Worm (Caenorhabditis elegans): ENCODE measurements around the gene B0280.11.

B0280.11 gene

ce11 chrIII:7178497-7178896 lies 40.4 kb upstream of the B0280.11 start:
- no peak for TF ChIP-seq elt-3 (tag; optimal IDR thresholded peaks at IDR 0.05)
- TF ChIP-seq nhr-43 (tag; optimal IDR thresholded peaks at IDR 0.05; ENCODE audit: poor library complexity, severe bottlenecking) = no peak
- no peak for TF ChIP-seq fos-1 (tag; optimal IDR thresholded peaks at IDR 0.05)
- TF ChIP-seq jun-1 (tag; optimal IDR thresholded peaks at IDR 0.05) = no peak
- TF ChIP-seq ceh-9 (tag; optimal IDR thresholded peaks at IDR 0.05) = no peak
- no peak for TF ChIP-seq nhr-67 (tag; optimal IDR thresholded peaks at IDR 0.05)
- TF ChIP-seq unc-62 (GFP tag; optimal IDR thresholded peaks at IDR 0.05) = no peak
- TF ChIP-seq egl-5 (tag; optimal IDR thresholded peaks at IDR 0.05) = no peak

- TF ChIP-seq fos-1 (tag; optimal IDR thresholded peaks at IDR 0.05) = no peak
- no peak for TF ChIP-seq ztf-4 (tag; optimal IDR thresholded peaks at IDR 0.05)
- TF ChIP-seq elt-2 (tag; optimal IDR thresholded peaks at IDR 0.05) = no peak
- TF ChIP-seq nfya-1 (tag; optimal IDR thresholded peaks at IDR 0.05; ENCODE audit: insufficient read depth) = no peak
- no peak for TF ChIP-seq pqm-1 (tag; optimal IDR thresholded peaks at IDR 0.05)
- TF ChIP-seq elt-3 (tag; optimal IDR thresholded peaks at IDR 0.05) = no peak
- no peak for TF ChIP-seq jun-1 (tag; optimal IDR thresholded peaks at IDR 0.05)
Measured at ce11 chrIII:7170090-7170489, 32.0 kb upstream of the B0280.11 start.

- TF ChIP-seq nhr-43 (tag; optimal IDR thresholded peaks at IDR 0.05; ENCODE audit: poor library complexity, severe bottlenecking) = no peak
- TF ChIP-seq ztf-11 (tag; optimal IDR thresholded peaks at IDR 0.05) = no peak
- no peak for TF ChIP-seq pqm-1 (tag; optimal IDR thresholded peaks at IDR 0.05)
- TF ChIP-seq egl-27 (tag; optimal IDR thresholded peaks at IDR 0.05) = no peak
Measured at ce11 chrIII:7167568-7167937, 29.5 kb upstream of the B0280.11 start, which contains the start of gene acs-4. acs-4 (plus strand) TSS chrIII:7167838.

ce11 chrIII:7166664-7167567 lies 28.8 kb upstream of the B0280.11 start:
- TF ChIP-seq pqm-1 (tag; optimal IDR thresholded peaks at IDR 0.05) = peak; percentile 65
- peak; percentile 23 for TF ChIP-seq fkh-10 (GFP tag; optimal IDR thresholded peaks at IDR 0.05)
- TF ChIP-seq zag-1 (tag; optimal IDR thresholded peaks at IDR 0.05) = no peak
- no peak for TF ChIP-seq tbx-2 (tag; optimal IDR thresholded peaks at IDR 0.05)
- no peak for TF ChIP-seq unc-62 (GFP tag; optimal IDR thresholded peaks at IDR 0.05)
- no peak for TF ChIP-seq fos-1 (tag; optimal IDR thresholded peaks at IDR 0.05)
- TF ChIP-seq lin-39 (tag; optimal IDR thresholded peaks at IDR 0.05) = peak; percentile 68
- no peak for TF ChIP-seq sea-2 (GFP tag; optimal IDR thresholded peaks at IDR 0.05)
- TF ChIP-seq skn-1 (tag; optimal IDR thresholded peaks at IDR 0.05) = no peak
- no peak for TF ChIP-seq lsy-12 (tag; optimal IDR thresholded peaks at IDR 0.05)
- peak; percentile 77 for TF ChIP-seq nfya-1 (tag; optimal IDR thresholded peaks at IDR 0.05; ENCODE audit: insufficient read depth)
- TF ChIP-seq elt-2 (tag; optimal IDR thresholded peaks at IDR 0.05) = peak; percentile 91
- TF ChIP-seq nhr-25 (tag; optimal IDR thresholded peaks at IDR 0.05) = no peak
- TF ChIP-seq daf-12 (tag; optimal IDR thresholded peaks at IDR 0.05) = no peak
- TF ChIP-seq mdl-1 (tag; optimal IDR thresholded peaks at IDR 0.05) = no peak
- no peak for TF ChIP-seq R02D3.7 (tag; optimal IDR thresholded peaks at IDR 0.05)
- TF ChIP-seq lin-15B (tag; optimal IDR thresholded peaks at IDR 0.05) = peak; percentile 74
- no peak for TF ChIP-seq ama-1 (optimal IDR thresholded peaks at IDR 0.05)
- TF ChIP-seq egl-27 (tag; optimal IDR thresholded peaks at IDR 0.05) = peak; percentile 54
- peak; percentile 51 for TF ChIP-seq pha-4 (tag; optimal IDR thresholded peaks at IDR 0.05)
- TF ChIP-seq nhr-23 (tag; optimal IDR thresholded peaks at IDR 0.05) = no peak
- TF ChIP-seq nhr-77 (tag; optimal IDR thresholded peaks at IDR 0.05) = no peak
- TF ChIP-seq hmg-11 (tag; optimal IDR thresholded peaks at IDR 0.05) = peak; percentile 91

ce11 chrIII:7165816-7166229 lies 27.7 kb upstream of the B0280.11 start:
- TF ChIP-seq ceh-28 (tag; optimal IDR thresholded peaks at IDR 0.05) = peak; percentile 38
- TF ChIP-seq ztf-11 (tag; optimal IDR thresholded peaks at IDR 0.05) = no peak
- TF ChIP-seq sea-2 (GFP tag; optimal IDR thresholded peaks at IDR 0.05) = no peak
- peak; percentile 42 for TF ChIP-seq lin-15B (tag; optimal IDR thresholded peaks at IDR 0.05)
- peak; percentile 27 for TF ChIP-seq lsy-12 (tag; optimal IDR thresholded peaks at IDR 0.05)
- no peak for TF ChIP-seq daf-12 (tag; optimal IDR thresholded peaks at IDR 0.05)
- peak; percentile 58 for TF ChIP-seq mdl-1 (tag; optimal IDR thresholded peaks at IDR 0.05)
- peak; percentile 82 for TF ChIP-seq jun-1 (tag; optimal IDR thresholded peaks at IDR 0.05)
- TF ChIP-seq nhr-25 (tag; optimal IDR thresholded peaks at IDR 0.05) = no peak
- TF ChIP-seq pha-4 (tag; optimal IDR thresholded peaks at IDR 0.05) = peak; percentile 70
- TF ChIP-seq nfya-1 (tag; optimal IDR thresholded peaks at IDR 0.05; ENCODE audit: insufficient read depth) = peak; percentile 50
- TF ChIP-seq skn-1 (tag; optimal IDR thresholded peaks at IDR 0.05) = peak; percentile 72
- peak; percentile 97 for TF ChIP-seq pqm-1 (tag; optimal IDR thresholded peaks at IDR 0.05)
- no peak for TF ChIP-seq ceh-82 (tag; optimal IDR thresholded peaks at IDR 0.05)
- TF ChIP-seq mml-1 (tag; optimal IDR thresholded peaks at IDR 0.05) = no peak
- no peak for TF ChIP-seq nhr-77 (tag; optimal IDR thresholded peaks at IDR 0.05)
- no peak for TF ChIP-seq nhr-11 (tag; optimal IDR thresholded peaks at IDR 0.05)
- TF ChIP-seq tbx-2 (tag; optimal IDR thresholded peaks at IDR 0.05) = no peak
- peak; percentile 97 for TF ChIP-seq elt-2 (tag; optimal IDR thresholded peaks at IDR 0.05)
- TF ChIP-seq nhr-237 (tag; optimal IDR thresholded peaks at IDR 0.05) = no peak
- peak; percentile 5 for TF ChIP-seq lin-39 (tag; optimal IDR thresholded peaks at IDR 0.05)
- TF ChIP-seq egl-5 (tag; optimal IDR thresholded peaks at IDR 0.05) = peak; percentile 44
- no peak for TF ChIP-seq R02D3.7 (tag; optimal IDR thresholded peaks at IDR 0.05)
- TF ChIP-seq snpc-4 (tag; optimal IDR thresholded peaks at IDR 0.05) = peak; percentile 37
- TF ChIP-seq fos-1 (tag; optimal IDR thresholded peaks at IDR 0.05) = peak; percentile 18
- TF ChIP-seq aly-2 (tag; optimal IDR thresholded peaks at IDR 0.05) = no peak
